Fruit fly (Drosophila melanogaster): Measurements from ENCODE around the gene CG3823.

CG3823 gene

DNA sequence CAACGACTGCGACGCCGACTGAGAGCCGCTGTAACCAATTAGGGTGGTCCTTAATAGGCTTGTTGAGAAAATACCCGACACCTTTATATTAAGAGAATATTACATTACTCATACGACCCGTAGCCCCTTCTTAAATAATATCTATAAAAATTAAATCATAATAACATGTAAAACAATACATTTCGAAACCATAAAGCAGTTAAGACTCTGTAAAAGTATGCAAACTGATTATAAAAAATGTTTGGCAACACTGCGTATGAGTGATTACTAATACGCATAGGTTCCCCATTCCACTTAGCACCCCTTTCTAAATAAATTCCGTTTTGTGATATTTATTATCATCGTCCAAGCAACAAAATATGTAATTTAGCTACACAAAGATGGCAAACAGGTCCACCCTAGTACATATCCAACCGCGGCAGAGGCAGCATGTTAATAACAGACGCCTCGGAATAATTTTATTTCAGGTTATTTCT, 36.9 kb downstream of the CG3823 start (continued):
- TF ChIP-seq CG7271 (tag; optimal IDR thresholded peaks at IDR 0.05) (no peak), da (GFP tag; optimal IDR thresholded peaks at IDR 0.05) (no peak), CG17912 (GFP tag; optimal IDR thresholded peaks at IDR 0.05) (no peak), CG10366 (GFP tag; IDR thresholded peaks at IDR 0.05) (peak; percentile 57), Myb (GFP tag; optimal IDR thresholded peaks at IDR 0.05) (no peak), bowl (GFP tag; IDR thresholded peaks at IDR 0.05) (0 out of 2 replicates have a peak, but pooled peaks have one; percentile 43), Awh (GFP tag; IDR thresholded peaks at IDR 0.05) (no peak), CG4282 (GFP tag; optimal IDR thresholded peaks at IDR 0.05) (no peak), rib (GFP tag; IDR thresholded peaks at IDR 0.05) (peak; percentile 45; the same call in 1 of the 2 replicates), usp (GFP tag; optimal IDR thresholded peaks at IDR 0.05) (no peak), Poxn (GFP tag; IDR thresholded peaks at IDR 0.05) (0 out of 2 replicates have a peak, but pooled peaks have one; percentile 22), pum (GFP tag; optimal IDR thresholded peaks at IDR 0.05) (peak; percentile 2), CG2120 (GFP tag; optimal IDR thresholded peaks at IDR 0.05) (peak; percentile 66), esg (GFP tag; conservative IDR thresholded peaks at IDR 0.05) (peak; percentile 56), CG11696 (GFP tag; IDR thresholded peaks at IDR 0.05) (peak; percentile 34; the same call in 1 of the 2 replicates), pros (GFP tag; optimal IDR thresholded peaks at IDR 0.05) (no peak), CG18476 (GFP tag; optimal IDR thresholded peaks at IDR 0.05) (peak; percentile 43), tup (GFP tag; optimal IDR thresholded peaks at IDR 0.05) (no peak), CG14441 (GFP tag; IDR thresholded peaks at IDR 0.05) (peak; percentile 39; the same call in 1 of the 2 replicates), CG7839 (tag; optimal IDR thresholded peaks at IDR 0.05) (peak; percentile 85), CG9817 (tag; optimal IDR thresholded peaks at IDR 0.05) (peak; percentile 54), CG14014 (GFP tag; IDR thresholded peaks at IDR 0.05) (peak; percentile 31; the same call in 1 of the 2 replicates), croc (GFP tag; conservative IDR thresholded peaks at IDR 0.05) (peak; percentile 35; the same call in 1 of the 3 replicates), Dp (GFP tag; optimal IDR thresholded peaks at IDR 0.05) (no peak), CG1647 (GFP tag; optimal IDR thresholded peaks at IDR 0.05) (no peak), stwl (tag; optimal IDR thresholded peaks at IDR 0.05) (no peak), grau (tag; optimal IDR thresholded peaks at IDR 0.05) (peak; percentile 85), ab (GFP tag; optimal IDR thresholded peaks at IDR 0.05) (no peak), sug (tag; optimal IDR thresholded peaks at IDR 0.05) (peak; percentile 72), HmgZ (tag; optimal IDR thresholded peaks at IDR 0.05) (peak; percentile 73), sd (tag; optimal IDR thresholded peaks at IDR 0.05) (no peak), fru (optimal IDR thresholded peaks at IDR 0.05) (no peak), Hmr (GFP tag; optimal IDR thresholded peaks at IDR 0.05) (peak; percentile 87), CG9876 (GFP tag; optimal IDR thresholded peaks at IDR 0.05) (no peak), CG17568 (GFP tag; optimal IDR thresholded peaks at IDR 0.05) (peak; percentile 75), amos (GFP tag; IDR thresholded peaks at IDR 0.05; ENCODE audit: partially characterized antibody) (no peak), wor (GFP tag; IDR thresholded peaks at IDR 0.05) (0 out of 2 replicates have a peak, but pooled peaks have one; percentile 30), Bteb2 (GFP tag; optimal IDR thresholded peaks at IDR 0.05) (peak; percentile 7), Atf-2 (GFP tag; optimal IDR thresholded peaks at IDR 0.05) (no peak), dm (GFP tag; optimal IDR thresholded peaks at IDR 0.05) (no peak), HHEX (GFP tag; optimal IDR thresholded peaks at IDR 0.05) (peak; percentile 77), CG8281 (tag; optimal IDR thresholded peaks at IDR 0.05) (peak; percentile 53), dimm (GFP tag; IDR thresholded peaks at IDR 0.05) (0 out of 2 replicates have a peak, but pooled peaks have one; percentile 16), CG2202 (tag; optimal IDR thresholded peaks at IDR 0.05) (peak; percentile 28), nom (GFP tag; optimal IDR thresholded peaks at IDR 0.05) (peak; percentile 97), gt (GFP tag; IDR thresholded peaks at IDR 0.05) (no peak), Hmx (GFP tag; optimal IDR thresholded peaks at IDR 0.05) (no peak), CG5245 (GFP tag; optimal IDR thresholded peaks at IDR 0.05) (peak; percentile 61), CG12219 (GFP tag; optimal IDR thresholded peaks at IDR 0.05) (peak; percentile 53), CG17829 (tag; optimal IDR thresholded peaks at IDR 0.05) (peak; percentile 64), ato (GFP tag; IDR thresholded peaks at IDR 0.05; ENCODE audit: partially characterized antibody) (no peak)

Measured in whole organism, embryonic.